Worm (Caenorhabditis elegans): Measurements from ENCODE around the gene Y46G5A.18.
A peak's percentile ranks its signal among the peaks of the same experiment; 100 is the strongest.

The Y46G5A.18 gene

DNA sequence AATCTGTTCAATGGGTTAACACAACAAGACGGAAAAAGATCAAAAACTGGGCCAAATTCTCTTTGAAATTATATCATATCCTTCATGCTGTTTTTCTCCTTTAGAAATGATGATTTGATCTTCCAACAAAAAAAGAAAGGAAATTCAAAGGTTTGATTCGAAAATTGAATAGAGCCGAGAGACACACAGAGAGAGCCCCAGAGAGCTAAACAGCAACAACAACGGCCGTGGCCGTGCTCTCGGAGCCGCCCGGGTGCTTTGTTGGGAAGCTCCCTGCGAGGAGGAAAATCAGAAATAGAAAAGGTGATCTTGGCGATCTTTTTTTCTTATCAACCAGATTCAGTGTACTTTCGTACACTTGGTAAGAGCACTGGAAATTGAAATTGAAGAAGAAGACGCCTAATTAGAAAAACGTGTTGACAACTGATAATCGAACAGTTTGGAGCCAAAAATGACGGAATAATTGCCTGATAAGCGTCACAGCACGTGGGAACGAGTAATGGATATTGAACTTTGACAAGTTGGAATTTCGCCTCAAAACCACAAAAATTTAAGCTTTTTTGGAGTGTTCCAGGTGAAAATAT lies 7.8 kb downstream of the Y46G5A.18 start:
- TF ChIP-seq jun-1 (tag; optimal IDR thresholded peaks at IDR 0.05) (peak; percentile 57), fkh-2 (tag; optimal IDR thresholded peaks at IDR 0.05) (no peak), eor-1 (tag; optimal IDR thresholded peaks at IDR 0.05) (no peak), ztf-4 (tag; optimal IDR thresholded peaks at IDR 0.05) (no peak), pha-4 (tag; optimal IDR thresholded peaks at IDR 0.05) (peak; percentile 54), nhr-25 (tag; optimal IDR thresholded peaks at IDR 0.05) (no peak), ceh-9 (tag; optimal IDR thresholded peaks at IDR 0.05) (no peak), ceh-82 (tag; optimal IDR thresholded peaks at IDR 0.05) (no peak), skn-1 (tag; optimal IDR thresholded peaks at IDR 0.05) (no peak), unc-62 (GFP tag; optimal IDR thresholded peaks at IDR 0.05) (no peak), mml-1 (tag; optimal IDR thresholded peaks at IDR 0.05) (no peak), sea-2 (GFP tag; optimal IDR thresholded peaks at IDR 0.05) (no peak), unc-39 (tag; optimal IDR thresholded peaks at IDR 0.05) (no peak), nhr-43 (tag; optimal IDR thresholded peaks at IDR 0.05; ENCODE audit: poor library complexity, severe bottlenecking) (peak; percentile 16), nhr-237 (tag; optimal IDR thresholded peaks at IDR 0.05) (no peak), elt-1 (tag; optimal IDR thresholded peaks at IDR 0.05) (no peak), ceh-28 (tag; optimal IDR thresholded peaks at IDR 0.05) (no peak), nhr-76 (tag; optimal IDR thresholded peaks at IDR 0.05) (no peak), pqm-1 (tag; optimal IDR thresholded peaks at IDR 0.05) (peak; percentile 94), tbx-2 (tag; optimal IDR thresholded peaks at IDR 0.05) (no peak), hmg-11 (tag; optimal IDR thresholded peaks at IDR 0.05) (peak; percentile 9), daf-12 (tag; optimal IDR thresholded peaks at IDR 0.05) (no peak), nhr-12 (tag; optimal IDR thresholded peaks at IDR 0.05) (no peak), ZK546.5 (tag; optimal IDR thresholded peaks at IDR 0.05) (no peak), egl-5 (tag; optimal IDR thresholded peaks at IDR 0.05) (no peak), lin-39 (tag; optimal IDR thresholded peaks at IDR 0.05) (no peak), zag-1 (tag; optimal IDR thresholded peaks at IDR 0.05) (no peak), fkh-10 (GFP tag; optimal IDR thresholded peaks at IDR 0.05) (peak; percentile 34), lin-15B (tag; optimal IDR thresholded peaks at IDR 0.05) (peak; percentile 8), ama-1 (optimal IDR thresholded peaks at IDR 0.05) (peak; percentile 78), snpc-4 (tag; optimal IDR thresholded peaks at IDR 0.05) (no peak), nhr-28 (tag; optimal IDR thresholded peaks at IDR 0.05) (no peak), egl-27 (tag; optimal IDR thresholded peaks at IDR 0.05) (no peak), nhr-11 (tag; optimal IDR thresholded peaks at IDR 0.05) (no peak), mdl-1 (tag; optimal IDR thresholded peaks at IDR 0.05) (no peak), nhr-67 (tag; optimal IDR thresholded peaks at IDR 0.05) (no peak), elt-2 (tag; optimal IDR thresholded peaks at IDR 0.05) (peak; percentile 88), ceh-16 (tag; optimal IDR thresholded peaks at IDR 0.05) (no peak), R02D3.7 (tag; optimal IDR thresholded peaks at IDR 0.05) (no peak), fos-1 (tag; optimal IDR thresholded peaks at IDR 0.05) (no peak), nfya-1 (tag; optimal IDR thresholded peaks at IDR 0.05; ENCODE audit: insufficient read depth) (peak; percentile 6), lsy-12 (tag; optimal IDR thresholded peaks at IDR 0.05) (no peak), nhr-23 (tag; optimal IDR thresholded peaks at IDR 0.05) (no peak), aly-2 (tag; optimal IDR thresholded peaks at IDR 0.05) (no peak), elt-3 (tag; optimal IDR thresholded peaks at IDR 0.05) (no peak), nhr-77 (tag; optimal IDR thresholded peaks at IDR 0.05) (no peak), ztf-11 (tag; optimal IDR thresholded peaks at IDR 0.05) (no peak)
